Fruit fly (Drosophila melanogaster): ENCODE results near the gene CG15385.

The CG15385 gene

DNA sequence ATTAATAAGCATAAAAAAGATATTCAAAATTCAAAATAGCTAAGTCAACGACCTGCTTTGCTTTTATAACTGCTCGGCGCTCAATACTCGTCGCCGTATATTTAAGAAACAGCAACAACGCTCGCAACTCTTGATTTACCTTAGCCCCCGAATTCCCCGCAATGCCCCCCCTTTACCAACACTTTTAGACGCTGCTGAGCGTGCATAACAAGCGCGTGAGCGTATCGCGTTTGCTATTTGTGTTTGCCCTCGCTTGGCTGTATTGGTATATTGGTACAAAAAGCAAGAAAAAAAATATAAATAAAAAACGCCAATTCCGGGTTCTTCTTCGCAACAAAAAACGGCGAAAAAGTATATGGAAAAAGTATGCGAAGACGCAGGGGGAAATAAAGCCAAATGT is 46.5 kb downstream of the CG15385 start (continued):
- TF ChIP-seq CG5180 (GFP tag; optimal IDR thresholded peaks at IDR 0.05) (no peak), ATbp (GFP tag; optimal IDR thresholded peaks at IDR 0.05) (no peak), CG12236 (GFP tag; optimal IDR thresholded peaks at IDR 0.05) (no peak), caup (GFP tag; optimal IDR thresholded peaks at IDR 0.05; ENCODE audit: severe bottlenecking) (peak; percentile 15), abd-A (tag; optimal IDR thresholded peaks at IDR 0.05) (peak; percentile 97), Ravus (GFP tag; IDR thresholded peaks at IDR 0.05) (no peak), hbn (GFP tag; IDR thresholded peaks at IDR 0.05; ENCODE audit: partially characterized antibody) (no peak), gsb-n (tag; optimal IDR thresholded peaks at IDR 0.05) (peak; percentile 40), CG8944 (GFP tag; optimal IDR thresholded peaks at IDR 0.05) (no peak), CG7987 (GFP tag; optimal IDR thresholded peaks at IDR 0.05) (peak; percentile 39), Eip74EF (GFP tag; optimal IDR thresholded peaks at IDR 0.05) (peak in 1 of 2 experiments; percentile 93), dimm (GFP tag; IDR thresholded peaks at IDR 0.05) (no peak), CG1233 (GFP tag; optimal IDR thresholded peaks at IDR 0.05) (no peak), insv (GFP tag; optimal IDR thresholded peaks at IDR 0.05) (no peak), sens-2 (GFP tag; IDR thresholded peaks at IDR 0.05) (no peak), CG14441 (GFP tag; IDR thresholded peaks at IDR 0.05) (peak; percentile 21; the same call in 1 of the 2 replicates), odd (GFP tag; optimal IDR thresholded peaks at IDR 0.05) (peak; percentile 12), Med (GFP tag) (peak; percentile 87), CG15601 (tag; optimal IDR thresholded peaks at IDR 0.05) (no peak), org-1 (GFP tag; optimal IDR thresholded peaks at IDR 0.05) (no peak), CG9797 (GFP tag; optimal IDR thresholded peaks at IDR 0.05) (no peak), CG3281 (GFP tag; optimal IDR thresholded peaks at IDR 0.05) (peak; percentile 5)

DNA sequence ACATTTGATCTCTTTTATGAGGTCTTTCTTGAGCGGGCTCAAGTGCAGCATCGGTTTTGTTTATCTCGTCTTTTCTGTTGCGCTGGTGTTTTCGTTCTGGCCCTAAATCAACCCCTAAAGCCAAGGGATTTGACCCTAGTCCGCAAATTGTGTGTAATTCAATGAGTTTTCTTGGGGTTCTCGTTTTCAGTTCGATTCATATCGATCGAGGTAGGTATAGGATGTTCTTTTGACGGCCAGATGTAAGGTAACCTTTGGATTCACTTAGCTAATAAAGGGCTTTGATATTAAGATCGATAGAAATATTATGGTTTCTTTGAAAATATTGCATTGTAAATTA is 47.2 kb downstream of the CG15385 start:
- TF ChIP-seq CG15479 (GFP tag; optimal IDR thresholded peaks at IDR 0.05): peak; percentile 71
- peak; percentile 61 for TF ChIP-seq pros (GFP tag; optimal IDR thresholded peaks at IDR 0.05)
- TF ChIP-seq tll (GFP tag; optimal IDR thresholded peaks at IDR 0.05): peak in 1 of 2 experiments; percentile 77
- no peak for TF ChIP-seq CG3163 (GFP tag; optimal IDR thresholded peaks at IDR 0.05)
- peak; percentile 47 for TF ChIP-seq kni (GFP tag; optimal IDR thresholded peaks at IDR 0.05)
- no peak for TF ChIP-seq kay (GFP tag; optimal IDR thresholded peaks at IDR 0.05)

DNA sequence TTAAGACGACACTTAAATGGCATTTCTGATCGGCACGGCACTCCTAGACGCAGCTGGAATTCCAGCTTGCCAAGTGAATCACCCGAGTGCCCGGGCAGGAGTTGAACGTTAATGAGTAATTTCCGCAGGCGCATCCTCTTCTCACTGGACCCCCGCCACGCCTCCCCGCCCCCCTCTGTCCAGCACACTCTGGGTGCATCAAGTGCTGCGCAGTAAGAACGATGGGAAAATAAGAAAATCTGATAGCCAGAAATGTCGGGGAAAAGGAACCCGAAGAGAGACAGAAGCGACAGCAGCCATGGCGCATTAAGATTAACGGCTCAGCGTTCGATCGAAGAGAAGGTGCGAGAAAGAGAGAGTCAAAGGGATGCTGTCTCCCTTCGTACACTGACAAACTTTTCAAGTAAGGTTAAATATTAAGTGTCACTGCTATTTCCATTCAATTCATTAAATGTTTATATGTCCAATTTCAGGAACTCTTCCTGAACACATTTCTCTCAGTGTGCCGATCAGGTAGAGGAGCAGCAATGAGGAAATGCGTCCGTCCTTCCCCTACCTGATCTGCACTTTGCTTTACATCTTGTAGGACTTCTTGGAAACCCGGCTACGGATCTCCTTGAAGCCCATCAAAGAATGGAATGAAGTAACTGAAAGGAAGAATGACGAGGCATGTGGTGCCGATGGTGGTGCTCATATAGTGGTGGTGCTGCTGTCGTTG is 47.7 kb downstream of the CG15385 start:
- TF ChIP-seq Bteb2 (GFP tag; optimal IDR thresholded peaks at IDR 0.05): no peak
- TF ChIP-seq CG3163 (GFP tag; optimal IDR thresholded peaks at IDR 0.05): peak; percentile 32
- no peak for TF ChIP-seq CG12769 (tag; optimal IDR thresholded peaks at IDR 0.05)
- TF ChIP-seq CG34422 (GFP tag; IDR thresholded peaks at IDR 0.05): 0 out of 3 replicates have a peak, but pooled peaks have one; percentile 24
- no peak for TF ChIP-seq gfzf (GFP tag; optimal IDR thresholded peaks at IDR 0.05)
- TF ChIP-seq CG8944 (GFP tag; optimal IDR thresholded peaks at IDR 0.05): peak; percentile 56
- TF ChIP-seq Side (GFP tag; optimal IDR thresholded peaks at IDR 0.05): peak; percentile 76
- no peak for TF ChIP-seq MTF-1 (GFP tag; optimal IDR thresholded peaks at IDR 0.05; ENCODE audit: borderline replicate concordance)
- no peak for TF ChIP-seq CG3726 (GFP tag; IDR thresholded peaks at IDR 0.05)
- TF ChIP-seq fd64A (GFP tag; optimal IDR thresholded peaks at IDR 0.05): peak; percentile 20
- TF ChIP-seq CG17361 (GFP tag; IDR thresholded peaks at IDR 0.05): peak; percentile 80
- no peak for TF ChIP-seq CG43689 (GFP tag; IDR thresholded peaks at IDR 0.05)
- TF ChIP-seq CG11398 (GFP tag; optimal IDR thresholded peaks at IDR 0.05): peak; percentile 44
- peak; percentile 72 for TF ChIP-seq CG4820 (GFP tag; optimal IDR thresholded peaks at IDR 0.05)
- TF ChIP-seq pan (optimal IDR thresholded peaks at IDR 0.05): no peak
- peak in 1 of 2 experiments; percentile 48 for TF ChIP-seq pan (GFP tag; optimal IDR thresholded peaks at IDR 0.05 in 1 of 2, IDR thresholded peaks at IDR 0.05 in 1 of 2)
- TF ChIP-seq CG18011 (GFP tag; optimal IDR thresholded peaks at IDR 0.05): no peak
- TF ChIP-seq fru (optimal IDR thresholded peaks at IDR 0.05): no peak
- no peak for TF ChIP-seq CG11085 (GFP tag; IDR thresholded peaks at IDR 0.05)
- TF ChIP-seq H15 (GFP tag; IDR thresholded peaks at IDR 0.05): peak; percentile 52; the same call in 1 of the 3 replicates
- peak; percentile 18; the same call in 1 of the 2 replicates for TF ChIP-seq Rx (GFP tag; IDR thresholded peaks at IDR 0.05)
- TF ChIP-seq CG14014 (GFP tag; IDR thresholded peaks at IDR 0.05): 0 out of 2 replicates have a peak, but pooled peaks have one; percentile 9
